Worm (Caenorhabditis elegans) whole organism, L4 larva: ENCODE measurements around the gene spsb-2.
A peak's percentile ranks its signal among the peaks of the same experiment; 100 is the strongest.

Source experiments
- F49E8.2 ChIP-seq: sonication (generic microtip); optimal IDR thresholded peaks from 2 replicates; lab custom pipeline; 2016; ENCODE audit warnings: missing compliant biosample characterization, mild to moderate bottlenecking, missing genetic modification characterization, borderline replicate concordance
- R02D3.7 ChIP-seq: fragments of 150-350 bp; sonication (generic microtip); optimal IDR thresholded peaks from 3 replicates; lab custom pipeline; 2014; ENCODE audit warnings: missing biosample characterization, missing genetic modification characterization
- T26A8.4 ChIP-seq: fragments of 200-800 bp; sonication (Bioruptor generic); IDR thresholded peaks from 2 replicates; pipeline ENCODE4 v1.3.6; 2022; ENCODE audit warnings: missing genetic modification characterization, missing compliant biosample characterization
- Y105C5A.15 ChIP-seq: fragments of 200-800 bp; sonication (Bioruptor generic); IDR thresholded peaks from 2 replicates; pipeline ENCODE4 v1.3.6; 2022; ENCODE audit warnings: missing genetic modification characterization, missing compliant biosample characterization
- ZK546.5 ChIP-seq, 2 experiments: sonication (generic microtip); optimal IDR thresholded peaks; 2 replicates each; lab custom pipeline; 2017; ENCODE audit warnings: missing biosample characterization in 2 of 2, missing genetic modification characterization in 2 of 2
- aha-1 ChIP-seq: fragments of 150-350 bp; peaks from one replicate; lab custom pipeline; 2014; ENCODE audit warnings: missing biosample characterization, missing genetic modification characterization
- aly-2 ChIP-seq: sonication (generic microtip); optimal IDR thresholded peaks from 2 replicates; lab custom pipeline; 2018; ENCODE audit warnings: missing biosample characterization, missing genetic modification characterization
- ama-1 ChIP-seq: fragments of 150-350 bp; optimal IDR thresholded peaks from 2 replicates; lab custom pipeline; 2014; ENCODE audit warnings: inconsistent platforms, mixed read lengths
- egl-43 ChIP-seq: fragments of 200-800 bp; sonication (Bioruptor generic); IDR thresholded peaks from 2 replicates; pipeline ENCODE4 v1.3.6; 2022; ENCODE audit warnings: missing genetic modification reagents, missing genetic modification characterization, missing compliant biosample characterization
- hlh-30 ChIP-seq: sonication (generic microtip); optimal IDR thresholded peaks from 2 replicates; lab custom pipeline; 2017; ENCODE audit warnings: antibody characterized with exemption, mild to moderate bottlenecking, missing genetic modification characterization, missing compliant biosample characterization; ENCODE audit not compliant: insufficient read depth
- lin-39 ChIP-seq: fragments of 150-350 bp; optimal IDR thresholded peaks from 2 replicates; lab custom pipeline; 2014; ENCODE audit warnings: missing biosample characterization, missing genetic modification reagents, missing genetic modification characterization
- lsy-2 ChIP-seq, 2 experiments: fragments of 150-350 bp in 1 of 2; sonication (generic microtip) in 1 of 2; optimal IDR thresholded peaks; 2 replicates each; lab custom pipeline; 2014 to 2017; ENCODE audit warnings: missing biosample characterization in 2 of 2, missing genetic modification characterization in 2 of 2
- pqm-1 ChIP-seq: sonication (generic microtip); optimal IDR thresholded peaks from 2 replicates; lab custom pipeline; 2017; ENCODE audit warnings: missing biosample characterization, missing genetic modification characterization

DNA sequence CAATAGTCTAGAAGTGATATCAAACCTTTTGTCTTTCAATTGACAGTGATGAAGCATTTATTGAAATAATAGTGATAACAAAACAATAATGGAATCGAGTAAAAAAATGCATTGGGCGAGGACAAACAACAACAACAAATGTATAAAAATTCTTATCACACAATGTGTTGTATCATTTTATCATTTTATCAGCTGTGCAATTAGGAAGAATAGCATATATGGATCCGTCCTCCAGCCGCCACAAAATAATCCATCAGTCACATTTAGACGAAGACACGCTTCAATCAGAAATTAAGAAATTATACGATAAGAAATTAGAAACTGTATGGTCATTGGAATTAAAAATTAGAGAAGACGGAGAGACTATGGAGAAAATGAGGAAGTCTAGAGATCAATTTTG is 21.4 kb downstream of the spsb-2 start, which contains the start of gene tig-3:
- no peak for TF ChIP-seq ZK546.5 (tag; optimal IDR thresholded peaks at IDR 0.05; lab: Kevin White, UChicago)
- TF ChIP-seq hlh-30 (tag; lab: Kevin White, UChicago), result no peak
- no peak for TF ChIP-seq T26A8.4 (GFP tag; lab: Robert Waterston, UW)
- TF ChIP-seq F49E8.2, result no peak
- TF ChIP-seq egl-43 (GFP tag; lab: Robert Waterston, UW), result no peak
- TF ChIP-seq lsy-2 (tag; optimal IDR thresholded peaks at IDR 0.05; lab: Kevin White, UChicago), result no peak
- no peak for TF ChIP-seq aly-2 (tag; lab: Kevin White, UChicago)
- no peak for TF ChIP-seq aha-1 (tag; lab: Kevin White, UChicago)
- TF ChIP-seq pqm-1 (tag; lab: Kevin White, UChicago), result peak; percentile 4
- no peak for TF ChIP-seq R02D3.7
- TF ChIP-seq ama-1 (lab: Kevin White, UChicago), result no peak
- TF ChIP-seq Y105C5A.15 (GFP tag; lab: Robert Waterston, UW), result no peak
- TF ChIP-seq lin-39 (tag; lab: Kevin White, UChicago), result no peak
